Worm (Caenorhabditis elegans) whole organism, young adult: ENCODE results near the gene T10F2.5.

Experiments used
- dpl-1 ChIP-seq: fragments of 150-350 bp; optimal IDR thresholded peaks from 2 replicates; lab custom pipeline; 2014; ENCODE audit warnings: missing biosample characterization, missing genetic modification reagents, missing genetic modification characterization
- him-1 ChIP-seq: sonication (generic microtip); optimal IDR thresholded peaks from 2 replicates; lab custom pipeline; 2016; ENCODE audit warnings: missing genotype, missing genetic modification reagents, missing genetic modification characterization, missing compliant biosample characterization
- hlh-12 ChIP-seq: sonication (generic microtip); optimal IDR thresholded peaks from 2 replicates; lab custom pipeline; 2016; ENCODE audit warnings: missing genetic modification characterization, missing compliant biosample characterization
- hrde-1 ChIP-seq: sonication (generic microtip); optimal IDR thresholded peaks from 2 replicates; lab custom pipeline; 2016; ENCODE audit warnings: missing genetic modification characterization, mild to moderate bottlenecking, missing compliant biosample characterization, moderate library complexity, missing genotype, missing genetic modification reagents, borderline replicate concordance
- mes-4 ChIP-seq: sonication (generic microtip); optimal IDR thresholded peaks from 2 replicates; lab custom pipeline; 2016; ENCODE audit warnings: missing genotype, missing genetic modification characterization, missing compliant biosample characterization
- rec-8 ChIP-seq, 2 experiments: sonication (generic microtip); optimal IDR thresholded peaks; 2 replicates each; lab custom pipeline; 2016; ENCODE audit warnings: mild to moderate bottlenecking in 2 of 2, missing genetic modification characterization in 2 of 2, missing genetic modification reagents in 2 of 2, missing genotype in 2 of 2, missing biosample characterization in 1 of 2, missing compliant biosample characterization in 1 of 2, moderate library complexity in 1 of 2
- tbp1 ChIP-seq: fragments of 200-800 bp; sonication (Bioruptor generic); optimal IDR thresholded peaks from 2 replicates; lab custom pipeline; 2018; ENCODE audit warnings: mild to moderate bottlenecking, missing genetic modification characterization, missing compliant biosample characterization
- unc-62 ChIP-seq: fragments of 150-350 bp; optimal IDR thresholded peaks from 2 replicates; lab custom pipeline; 2014; ENCODE audit warnings: missing biosample characterization, missing genetic modification reagents, missing genetic modification characterization

- TF ChIP-seq dpl-1 (GFP tag; lab: Kevin White, UChicago) (no peak), mes-4 (tag; lab: Kevin White, UChicago) (no peak), tbp1 (peak; percentile 8), rec-8 (tag; optimal IDR thresholded peaks at IDR 0.05; lab: Kevin White, UChicago) (no peak), hlh-12 (tag; lab: Kevin White, UChicago) (no peak), hrde-1 (no peak), unc-62 (GFP tag; lab: Kevin White, UChicago) (no peak), him-1 (peak; percentile 99)
Observed at ce11 chrIII:5196298-5197045, 37.1 kb upstream of the T10F2.5 start.
